Worm (Caenorhabditis elegans) whole organism, L4 larva: ENCODE results near the gene B0250.5.

ENCODE experiments used
- T20F7.1 ChIP-seq: fragments of 200-800 bp; sonication (Bioruptor generic); optimal IDR thresholded peaks from 2 replicates; lab custom pipeline; 2018; ENCODE audit warnings: mild to moderate bottlenecking, missing genetic modification characterization, missing compliant biosample characterization
- ces-1 ChIP-seq: fragments of 150-350 bp; sonication (generic microtip); optimal IDR thresholded peaks from 4 replicates; lab custom pipeline; 2014; ENCODE audit warnings: missing biosample characterization, missing genetic modification reagents, missing genetic modification characterization
- fkh-10 ChIP-seq: fragments of 150-350 bp; optimal IDR thresholded peaks from 2 replicates; lab custom pipeline; 2014; ENCODE audit warnings: missing biosample characterization, missing genetic modification reagents, missing genetic modification characterization
- hlh-11 ChIP-seq: fragments of 200-800 bp; sonication (Bioruptor generic); optimal IDR thresholded peaks from 2 replicates; lab custom pipeline; 2018; ENCODE audit warnings: mild to moderate bottlenecking, missing genetic modification characterization, missing compliant biosample characterization
- lin-1 ChIP-seq: fragments of 200-800 bp; sonication (Bioruptor generic); IDR thresholded peaks from 2 replicates; pipeline ENCODE4 v1.3.6; 2022; ENCODE audit warnings: missing genetic modification reagents, missing genetic modification characterization, missing compliant biosample characterization
- lin-39 ChIP-seq: fragments of 150-350 bp; optimal IDR thresholded peaks from 2 replicates; lab custom pipeline; 2014; ENCODE audit warnings: missing biosample characterization, missing genetic modification reagents, missing genetic modification characterization
- nhr-25 ChIP-seq: sonication (generic microtip); optimal IDR thresholded peaks from 2 replicates; lab custom pipeline; 2017; ENCODE audit warnings: missing genetic modification characterization, mild to moderate bottlenecking, missing compliant biosample characterization, antibody characterized with exemption, moderate library complexity, borderline replicate concordance; ENCODE audit not compliant: insufficient read depth
- unc-130 ChIP-seq: sonication (generic microtip); optimal IDR thresholded peaks from 2 replicates; lab custom pipeline; 2016; ENCODE audit warnings: missing genetic modification reagents, missing genetic modification characterization, missing compliant biosample characterization
- vab-7 ChIP-seq: fragments of 200-800 bp; sonication (Bioruptor generic); IDR thresholded peaks from 2 replicates; pipeline ENCODE4 v1.3.6; 2022; ENCODE audit warnings: missing genetic modification reagents, missing genetic modification characterization, missing compliant biosample characterization

ce11 chrV:20445898-20446297, 47.8 kb upstream of the B0250.5 start:
- TF ChIP-seq nhr-25 = no peak
- no peak for TF ChIP-seq vab-7 (GFP tag; lab: Robert Waterston, UW)
- TF ChIP-seq lin-1 = no peak
- no peak for TF ChIP-seq T20F7.1 (GFP tag; lab: Kevin White, UChicago)
- TF ChIP-seq ces-1 (GFP tag; lab: Kevin White, UChicago) = no peak
- no peak for TF ChIP-seq unc-130 (GFP tag; lab: Kevin White, UChicago)
- no peak for TF ChIP-seq lin-39 (tag; lab: Kevin White, UChicago)
- no peak for TF ChIP-seq fkh-10 (GFP tag; lab: Kevin White, UChicago)
- no peak for TF ChIP-seq hlh-11 (tag; lab: Kevin White, UChicago)
